Worm (Caenorhabditis elegans) whole organism, L3 larva: ENCODE results near the gene ZK105.11.

Source experiments
- R02D3.7 ChIP-seq: fragments of 150-350 bp; optimal IDR thresholded peaks from 2 replicates; lab custom pipeline; 2014; ENCODE audit warnings: missing biosample characterization, missing genetic modification characterization
- aly-2 ChIP-seq: fragments of 150-350 bp; optimal IDR thresholded peaks from 2 replicates; lab custom pipeline; 2014; ENCODE audit warnings: missing biosample characterization, missing genetic modification characterization
- ama-1 ChIP-seq: fragments of 150-350 bp; optimal IDR thresholded peaks from 2 replicates; lab custom pipeline; 2018
- ceh-82 ChIP-seq: fragments of 150-350 bp; optimal IDR thresholded peaks from 2 replicates; lab custom pipeline; 2014; ENCODE audit warnings: missing biosample characterization, missing genetic modification characterization
- fos-1 ChIP-seq: fragments of 150-350 bp; optimal IDR thresholded peaks from 2 replicates; lab custom pipeline; 2014; ENCODE audit warnings: missing biosample characterization, missing genetic modification characterization
- jun-1 ChIP-seq: fragments of 150-350 bp; optimal IDR thresholded peaks from 2 replicates; lab custom pipeline; 2014; ENCODE audit warnings: missing biosample characterization, missing genetic modification reagents, missing genetic modification characterization
- nfya-1 ChIP-seq: sonication (generic microtip); optimal IDR thresholded peaks from 2 replicates; lab custom pipeline; 2017; ENCODE audit warnings: missing genetic modification characterization, mild to moderate bottlenecking, missing compliant biosample characterization, antibody characterized with exemption, moderate library complexity; ENCODE audit not compliant: insufficient read depth
- nhr-12 ChIP-seq: fragments of 150-350 bp; optimal IDR thresholded peaks from 2 replicates; lab custom pipeline; 2014; ENCODE audit warnings: missing biosample characterization, missing genetic modification characterization
- nhr-25 ChIP-seq: sonication (generic microtip); optimal IDR thresholded peaks from 2 replicates; lab custom pipeline; 2017; ENCODE audit warnings: missing biosample characterization, missing genetic modification characterization
- pha-4 ChIP-seq: fragments of 150-350 bp; optimal IDR thresholded peaks from 2 replicates; lab custom pipeline; 2014; ENCODE audit warnings: missing biosample characterization, missing genetic modification reagents, missing genetic modification characterization
- skn-1 ChIP-seq: fragments of 150-350 bp; optimal IDR thresholded peaks from 2 replicates; lab custom pipeline; 2014; ENCODE audit warnings: missing biosample characterization, missing genetic modification characterization
- tbx-2 ChIP-seq: sonication (generic microtip); optimal IDR thresholded peaks from 2 replicates; lab custom pipeline; 2016; ENCODE audit warnings: mild to moderate bottlenecking, missing genetic modification characterization, missing compliant biosample characterization
- zag-1 ChIP-seq: fragments of 150-350 bp; optimal IDR thresholded peaks from 2 replicates; lab custom pipeline; 2014; ENCODE audit warnings: missing biosample characterization, missing genetic modification characterization

DNA sequence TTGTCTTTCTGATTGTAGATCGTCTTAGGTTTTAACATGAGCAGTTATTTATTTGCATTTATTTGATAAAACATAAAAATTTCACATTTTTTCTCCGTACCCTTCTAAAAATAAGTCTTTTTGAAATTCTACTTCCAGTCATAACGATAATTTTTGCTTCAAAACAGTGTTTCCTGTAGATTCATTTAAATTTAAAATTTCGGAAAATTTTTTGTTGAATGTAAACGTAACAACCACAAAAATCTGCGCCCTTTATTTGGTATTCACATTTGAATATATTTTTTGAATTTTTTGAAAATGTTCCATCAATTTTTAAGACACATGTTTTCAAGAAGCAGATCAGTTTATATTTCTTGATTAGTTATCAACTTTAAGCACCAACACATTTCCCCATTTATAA is 37.0 kb upstream of the ZK105.11 start:
- TF ChIP-seq ama-1 (lab: Kevin White, UChicago), result no peak
- TF ChIP-seq nhr-12 (tag; lab: Kevin White, UChicago), result no peak
- no peak for TF ChIP-seq tbx-2 (tag; lab: Kevin White, UChicago)
- TF ChIP-seq aly-2 (tag; lab: Kevin White, UChicago), result no peak
- TF ChIP-seq pha-4 (tag; lab: Kevin White, UChicago), result no peak
- no peak for TF ChIP-seq jun-1 (tag; lab: Kevin White, UChicago)
- TF ChIP-seq zag-1 (tag; lab: Kevin White, UChicago), result no peak
- TF ChIP-seq ceh-82 (tag; lab: Kevin White, UChicago), result no peak
- TF ChIP-seq R02D3.7, result no peak
- no peak for TF ChIP-seq skn-1 (tag; lab: Kevin White, UChicago)
- TF ChIP-seq fos-1 (tag; lab: Kevin White, UChicago), result no peak
- TF ChIP-seq nhr-25 (tag; lab: Kevin White, UChicago), result no peak
- no peak for TF ChIP-seq nfya-1
